Worm (Caenorhabditis elegans) whole organism, L3 larva: Measurements from ENCODE around the gene sqrd-1.

Experiments used
- ama-1 ChIP-seq: fragments of 150-350 bp; optimal IDR thresholded peaks from 2 replicates; lab custom pipeline; 2018
- jun-1 ChIP-seq: fragments of 150-350 bp; optimal IDR thresholded peaks from 2 replicates; lab custom pipeline; 2014; ENCODE audit warnings: missing biosample characterization, missing genetic modification reagents, missing genetic modification characterization
- lin-15B ChIP-seq: fragments of 150-350 bp; optimal IDR thresholded peaks from 2 replicates; lab custom pipeline; 2014; ENCODE audit warnings: missing biosample characterization, missing genetic modification characterization
- lsy-12 ChIP-seq: sonication (generic microtip); optimal IDR thresholded peaks from 2 replicates; lab custom pipeline; 2016; ENCODE audit warnings: mild to moderate bottlenecking, missing genetic modification characterization, missing compliant biosample characterization
- nfya-1 ChIP-seq: sonication (generic microtip); optimal IDR thresholded peaks from 2 replicates; lab custom pipeline; 2017; ENCODE audit warnings: missing genetic modification characterization, mild to moderate bottlenecking, missing compliant biosample characterization, antibody characterized with exemption, moderate library complexity; ENCODE audit not compliant: insufficient read depth
- snpc-4 ChIP-seq: fragments of 150-350 bp; optimal IDR thresholded peaks from 2 replicates; lab custom pipeline; 2014; ENCODE audit warnings: missing biosample characterization, missing genetic modification characterization

ce11 chrIV:14215777-14216176 is 3.9 kb upstream of the sqrd-1 start:
- no peak for TF ChIP-seq lin-15B
- no peak for TF ChIP-seq ama-1 (lab: Kevin White, UChicago)
- TF ChIP-seq jun-1 (tag; lab: Kevin White, UChicago), result no peak
- no peak for TF ChIP-seq lsy-12 (tag; lab: Kevin White, UChicago)
- TF ChIP-seq snpc-4 (tag; lab: Kevin White, UChicago), result no peak
- no peak for TF ChIP-seq nfya-1 (tag; lab: Kevin White, UChicago)
